Fruit fly (Drosophila melanogaster) whole organism, embryonic: ENCODE results near the gene CBP.
A peak's percentile ranks its signal among the peaks of the same experiment; 100 is the strongest.

ENCODE experiments used
- CG10462 ChIP-seq: fragments of 200-800 bp; sonication (Bioruptor generic); optimal IDR thresholded peaks from 2 replicates; lab custom pipeline; 2016; ENCODE audit warnings: missing biosample characterization, missing genetic modification characterization
- CG5953 ChIP-seq: fragments of 200-800 bp; sonication (Bioruptor generic); IDR thresholded peaks from 2 replicates; pipeline ENCODE4 v1.3.6; 2022; ENCODE audit warnings: missing biosample characterization, missing genetic modification characterization
- Dll ChIP-seq: fragments of 200-800 bp; sonication (Bioruptor generic); IDR thresholded peaks from 4 replicates; pipeline ENCODE4 v1.3.6; 2022; ENCODE audit warnings: missing biosample characterization, missing genetic modification characterization; ENCODE audit not compliant: partially characterized antibody
- Ets65A ChIP-seq: fragments of 200-800 bp; sonication (Bioruptor generic); peaks from one replicate; lab custom pipeline; 2016; ENCODE audit warnings: missing biosample characterization, missing genetic modification characterization
- MBD-R2 ChIP-seq: fragments of 200-800 bp; sonication (Bioruptor generic); IDR thresholded peaks from 2 replicates; pipeline ENCODE4 v1.3.6; 2022; ENCODE audit warnings: missing biosample characterization, missing genetic modification characterization
- NC2β ChIP-seq: fragments of 200-800 bp; sonication (Bioruptor generic); optimal IDR thresholded peaks from 2 replicates; lab custom pipeline; 2016; ENCODE audit warnings: missing biosample characterization, missing genetic modification characterization
- Opbp ChIP-seq: fragments of 200-800 bp; sonication (Bioruptor generic); IDR thresholded peaks from 3 replicates; pipeline ENCODE4 v1.3.6; 2022; ENCODE audit warnings: missing biosample characterization, missing genetic modification characterization; ENCODE audit not compliant: partially characterized antibody
- Sin3A ChIP-seq: fragments of >200 bp; optimal IDR thresholded peaks from 2 replicates; lab custom pipeline; 2018
- cwo ChIP-seq: fragments of 200-800 bp; sonication (Bioruptor generic); optimal IDR thresholded peaks from 3 replicates; lab custom pipeline; 2017; ENCODE audit warnings: missing biosample characterization, missing genetic modification characterization, mild to moderate bottlenecking, moderate library complexity, missing genetic modification reagents
- maf-S ChIP-seq: fragments of 200-800 bp; sonication (Bioruptor generic); optimal IDR thresholded peaks from 2 replicates; lab custom pipeline; 2016; ENCODE audit warnings: missing biosample characterization, missing genetic modification characterization
- salm ChIP-seq: fragments of 200-800 bp; sonication (Bioruptor generic); optimal IDR thresholded peaks from 2 replicates; lab custom pipeline; 2018; ENCODE audit warnings: missing biosample characterization, mild to moderate bottlenecking, missing genetic modification characterization
- slp2 ChIP-seq: fragments of 200-800 bp; sonication (Bioruptor generic); optimal IDR thresholded peaks from 2 replicates; lab custom pipeline; 2016; ENCODE audit warnings: missing biosample characterization, missing genetic modification characterization
- wdn ChIP-seq: fragments of 200-800 bp; sonication (Bioruptor generic); IDR thresholded peaks from 2 replicates; pipeline ENCODE4 v1.3.6; 2022; ENCODE audit warnings: missing biosample characterization, missing genetic modification characterization
- zen2 ChIP-seq: fragments of 200-800 bp; sonication (Bioruptor generic); IDR thresholded peaks from 3 replicates; pipeline ENCODE4 v1.3.6; 2022; ENCODE audit warnings: missing biosample characterization, missing genetic modification characterization; ENCODE audit not compliant: partially characterized antibody

DNA sequence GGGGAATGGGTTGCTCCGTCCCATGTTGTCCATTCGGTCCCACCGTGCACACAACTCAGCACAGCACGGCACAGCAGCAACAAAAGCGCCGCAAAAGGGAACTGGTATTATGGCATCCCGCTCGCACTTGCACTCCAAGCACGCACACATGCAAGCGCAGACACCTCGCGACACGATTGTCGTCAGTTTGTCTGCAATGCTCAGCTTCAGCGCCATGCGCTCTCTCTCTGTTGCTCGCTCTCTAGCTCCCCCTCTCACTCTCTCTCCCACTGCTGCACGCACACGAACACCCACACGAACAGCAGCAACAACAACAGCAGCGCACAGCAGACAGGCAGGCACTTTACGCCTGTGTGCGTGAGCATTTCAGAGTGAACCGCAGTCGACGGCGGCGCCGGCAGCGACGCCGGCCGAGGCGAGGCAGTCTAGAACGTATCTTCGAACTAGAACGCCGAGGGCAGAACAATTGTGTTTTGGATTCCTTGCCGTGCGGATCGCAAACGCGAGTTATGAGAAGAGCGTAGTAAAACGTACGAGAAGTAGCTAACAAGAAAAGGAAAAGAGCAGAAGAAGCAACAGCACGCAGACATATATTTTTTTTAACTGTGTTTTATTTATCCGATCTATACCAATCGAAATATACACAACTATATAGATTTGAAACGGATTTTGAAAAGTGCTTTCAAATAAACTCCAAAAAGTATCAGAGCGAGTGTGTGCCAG lies 29.5 kb upstream of the CBP start, which contains the start of gene brk:
- TF ChIP-seq Dll (GFP tag; lab: Robert Waterston, UW), result no peak
- no peak for TF ChIP-seq MBD-R2 (GFP tag; lab: Robert Waterston, UW)
- no peak for TF ChIP-seq maf-S (GFP tag; lab: Kevin White, UChicago)
- TF ChIP-seq slp2 (GFP tag; lab: Kevin White, UChicago), result no peak
- no peak for TF ChIP-seq NC2β
- TF ChIP-seq zen2 (GFP tag; lab: Robert Waterston, UW), result 0 out of 3 replicates have a peak, but pooled peaks have one; percentile 36
- no peak for TF ChIP-seq Ets65A
- TF ChIP-seq CG5953, result no peak
- TF ChIP-seq CG10462 (GFP tag; lab: Kevin White, UChicago), result no peak
- TF ChIP-seq cwo, result no peak
- TF ChIP-seq Sin3A, result no peak
- TF ChIP-seq salm, result no peak
- no peak for TF ChIP-seq Opbp (GFP tag; lab: Robert Waterston, UW)
- 0 out of 2 replicates have a peak, but pooled peaks have one; percentile 1 for TF ChIP-seq wdn (GFP tag; lab: Robert Waterston, UW)
